Fruit fly (Drosophila melanogaster) whole organism, pupa: ENCODE measurements around the gene Gnmt.

Experiments
- CG10348 ChIP-seq: fragments of 200-800 bp; sonication (Bioruptor generic); IDR thresholded peaks from 2 replicates; pipeline ENCODE4 v1.3.6; 2022; ENCODE audit warnings: missing biosample characterization, missing genetic modification characterization
- CG12605 ChIP-seq: fragments of 200-800 bp; sonication (Bioruptor generic); IDR thresholded peaks from 2 replicates; pipeline ENCODE4 v1.3.6; 2022; ENCODE audit warnings: missing biosample characterization, missing genetic modification characterization
- CG13204 ChIP-seq: fragments of 200-800 bp; sonication (Bioruptor generic); optimal IDR thresholded peaks from 2 replicates; lab custom pipeline; 2018; ENCODE audit warnings: missing biosample characterization, mild to moderate bottlenecking, missing genetic modification characterization, moderate library complexity
- CG14655 ChIP-seq: fragments of 200-800 bp; sonication (Bioruptor generic); optimal IDR thresholded peaks from 3 replicates; lab custom pipeline; 2017; ENCODE audit warnings: mild to moderate bottlenecking, missing biosample characterization, missing genetic modification reagents, missing genetic modification characterization
- CG17806 ChIP-seq: fragments of 200-800 bp; sonication (Bioruptor generic); optimal IDR thresholded peaks from 2 replicates; lab custom pipeline; 2018; ENCODE audit warnings: missing biosample characterization, mild to moderate bottlenecking, missing genetic modification characterization, moderate library complexity
- CG32121 ChIP-seq: fragments of 200-800 bp; sonication (Bioruptor generic); IDR thresholded peaks from 2 replicates; pipeline ENCODE4 v1.3.6; 2022; ENCODE audit warnings: missing biosample characterization, missing genetic modification characterization
- CG34367 ChIP-seq: fragments of 200-800 bp; sonication (Bioruptor generic); optimal IDR thresholded peaks from 2 replicates; lab custom pipeline; 2018; ENCODE audit warnings: missing biosample characterization, mild to moderate bottlenecking, missing genetic modification characterization
- CG4496 ChIP-seq: fragments of 200-800 bp; sonication (Bioruptor generic); IDR thresholded peaks from 3 replicates; pipeline ENCODE4 v1.3.6; 2022; ENCODE audit warnings: missing biosample characterization, missing genetic modification characterization
- CG8159 ChIP-seq: fragments of 200-800 bp; sonication (Bioruptor generic); optimal IDR thresholded peaks from 3 replicates; lab custom pipeline; 2018; ENCODE audit warnings: missing biosample characterization, mild to moderate bottlenecking, missing genetic modification characterization, moderate library complexity
- CG8301 ChIP-seq: fragments of 200-800 bp; sonication (Bioruptor generic); optimal IDR thresholded peaks from 2 replicates; lab custom pipeline; 2018; ENCODE audit warnings: missing biosample characterization, mild to moderate bottlenecking, missing genetic modification characterization
- CG9948 ChIP-seq: fragments of 200-800 bp; sonication (Bioruptor generic); optimal IDR thresholded peaks from 2 replicates; lab custom pipeline; 2018; ENCODE audit warnings: missing biosample characterization, mild to moderate bottlenecking, missing genetic modification characterization, moderate library complexity
- D1 ChIP-seq: fragments of 200-800 bp; sonication (Bioruptor generic); optimal IDR thresholded peaks from 2 replicates; lab custom pipeline; 2018; ENCODE audit warnings: missing biosample characterization, mild to moderate bottlenecking, missing genetic modification characterization, moderate library complexity
- EcR ChIP-seq: fragments of 200-800 bp; sonication (Bioruptor generic); optimal IDR thresholded peaks from 3 replicates; lab custom pipeline; 2019; ENCODE audit warnings: missing biosample characterization, missing genetic modification characterization, mild to moderate bottlenecking, moderate library complexity, missing genetic modification reagents
- Ets98B ChIP-seq: fragments of 200-800 bp; sonication (Bioruptor generic); IDR thresholded peaks from 2 replicates; pipeline ENCODE4 v1.3.6; 2022; ENCODE audit warnings: missing biosample characterization, missing genetic modification characterization
- Pif1A ChIP-seq: fragments of 200-800 bp; sonication (Bioruptor generic); optimal IDR thresholded peaks from 3 replicates; lab custom pipeline; 2016; ENCODE audit warnings: missing biosample characterization, missing genetic modification characterization
- Pif1B ChIP-seq: fragments of 200-800 bp; sonication (Bioruptor generic); optimal IDR thresholded peaks from 3 replicates; lab custom pipeline; 2016; ENCODE audit warnings: missing biosample characterization, missing genetic modification characterization
- Snoo ChIP-seq: fragments of 200-800 bp; sonication (Bioruptor generic); optimal IDR thresholded peaks from 3 replicates; lab custom pipeline; 2017; ENCODE audit warnings: missing biosample characterization, mild to moderate bottlenecking, missing genetic modification characterization, inconsistent platforms
- fd96Ca ChIP-seq: fragments of 200-800 bp; sonication (Bioruptor generic); IDR thresholded peaks from 3 replicates; pipeline ENCODE4 v1.3.6; 2022; ENCODE audit warnings: missing biosample characterization, missing genetic modification characterization
- gl ChIP-seq: fragments of 200-800 bp; sonication (Bioruptor generic); optimal IDR thresholded peaks from 2 replicates; lab custom pipeline; 2018; ENCODE audit warnings: missing biosample characterization, mild to moderate bottlenecking, missing genetic modification characterization
- rn ChIP-seq: fragments of 200-800 bp; sonication (Bioruptor generic); IDR thresholded peaks from 2 replicates; pipeline ENCODE4 v1.3.6; 2022; ENCODE audit warnings: missing biosample characterization, missing genetic modification characterization

The Gnmt gene

DNA sequence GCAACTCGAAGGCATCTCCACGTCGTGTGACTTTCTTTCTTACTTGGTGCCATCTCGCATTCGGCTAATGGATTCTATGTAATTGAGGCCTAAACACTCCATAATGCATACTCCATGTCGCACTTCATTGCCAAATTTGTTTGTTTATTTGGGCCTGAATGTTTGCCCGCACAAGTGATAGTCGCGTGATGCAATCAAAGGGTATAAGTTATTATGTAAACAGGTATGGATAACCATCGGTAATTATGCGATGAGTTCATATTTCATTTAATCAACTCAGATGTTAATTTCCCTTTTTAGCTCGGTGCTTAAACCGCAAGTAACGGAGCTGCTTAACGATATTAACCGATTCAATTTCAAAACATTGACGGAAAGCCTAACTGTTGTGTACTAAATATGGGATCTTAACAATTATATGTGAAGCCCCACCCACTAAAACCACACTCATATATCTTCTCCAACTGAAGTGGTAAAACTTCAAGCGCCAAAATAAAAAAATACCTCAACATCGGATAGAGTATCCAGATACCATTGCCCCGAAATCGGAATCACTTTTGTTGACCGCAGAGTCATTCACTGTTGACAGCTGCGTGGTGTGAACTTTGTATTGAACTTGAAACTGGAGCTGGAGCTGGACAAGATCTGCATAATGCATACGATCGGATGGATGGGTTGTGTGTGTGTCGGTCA is 29.6 kb upstream of the Gnmt start:
- peak; percentile 27 for TF ChIP-seq Pif1A (GFP tag; lab: Kevin White, UChicago)
- no peak for TF ChIP-seq CG32121 (GFP tag; lab: Robert Waterston, UW)
- TF ChIP-seq CG8159 (tag; lab: Kevin White, UChicago), result peak; percentile 9
- peak; percentile 61 for TF ChIP-seq EcR (GFP tag; lab: Kevin White, UChicago)

DNA sequence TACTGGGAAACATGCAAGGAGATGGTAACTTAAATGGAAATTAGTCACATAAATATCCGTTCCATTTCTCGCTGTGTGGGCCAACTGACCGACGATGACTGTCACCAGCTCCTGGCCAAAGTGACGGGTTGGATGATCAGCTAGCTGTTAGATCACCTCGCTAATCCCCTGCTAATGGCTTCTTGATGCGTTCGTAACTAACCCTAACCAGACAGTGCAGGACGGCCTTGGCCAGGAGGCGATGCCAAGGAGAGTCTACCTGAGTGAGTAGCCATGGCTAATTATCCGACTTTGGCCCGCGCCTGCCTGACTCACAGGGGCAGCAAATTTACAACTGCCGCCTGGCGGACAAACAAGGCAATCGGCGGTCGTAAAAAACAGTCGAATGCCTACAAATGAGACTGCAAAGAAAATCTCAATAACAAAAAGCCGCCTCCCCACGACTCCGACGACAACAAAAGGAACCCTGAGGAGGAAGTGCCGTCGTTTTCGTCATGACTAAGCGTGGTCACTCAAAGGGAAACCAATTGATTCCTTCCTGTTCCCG is 28.6 kb upstream of the Gnmt start:
- TF ChIP-seq CG34367 (tag; lab: Kevin White, UChicago), result no peak
- TF ChIP-seq CG12605 (GFP tag; lab: Robert Waterston, UW), result no peak
- no peak for TF ChIP-seq CG10348 (GFP tag; lab: Robert Waterston, UW)
- TF ChIP-seq CG17806 (tag; lab: Kevin White, UChicago), result no peak
- no peak for TF ChIP-seq EcR (GFP tag; lab: Kevin White, UChicago)
- no peak for TF ChIP-seq fd96Ca (GFP tag; lab: Robert Waterston, UW)
- TF ChIP-seq D1 (tag; lab: Kevin White, UChicago), result no peak
- TF ChIP-seq CG9948, result no peak
- no peak for TF ChIP-seq CG13204 (GFP tag; lab: Kevin White, UChicago)
- no peak for TF ChIP-seq CG8301 (tag; lab: Kevin White, UChicago)
- TF ChIP-seq Pif1A (GFP tag; lab: Kevin White, UChicago), result no peak
- TF ChIP-seq CG4496 (GFP tag; lab: Robert Waterston, UW), result no peak
- TF ChIP-seq Pif1B (GFP tag; lab: Kevin White, UChicago), result no peak
- no peak for TF ChIP-seq Ets98B (GFP tag; lab: Robert Waterston, UW)
- TF ChIP-seq, all 21 proteins: peak for 0

DNA sequence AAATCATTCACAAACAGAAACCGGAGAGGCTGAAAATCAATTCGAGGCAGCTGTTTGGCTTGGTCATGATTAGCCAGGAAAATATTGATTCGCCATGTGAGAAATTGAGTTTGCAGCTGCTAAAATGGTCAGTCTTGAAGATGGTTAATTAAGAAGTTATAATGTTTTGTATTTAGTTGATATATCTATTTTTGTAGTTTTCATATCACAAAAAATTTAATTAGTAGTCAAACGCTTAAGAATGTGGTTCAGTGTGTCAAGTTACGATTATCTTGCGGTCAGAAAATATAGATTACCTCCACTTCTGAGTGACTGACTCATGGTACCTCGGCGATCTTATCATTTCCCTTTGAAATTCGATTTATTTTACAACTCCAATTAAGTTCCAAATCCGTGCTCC is 27.5 kb upstream of the Gnmt start:
- TF ChIP-seq CG17806 (tag; lab: Kevin White, UChicago) (no peak), CG14655 (GFP tag; lab: Kevin White, UChicago) (no peak), CG8159 (tag; lab: Kevin White, UChicago) (no peak), Pif1B (GFP tag; lab: Kevin White, UChicago) (no peak), rn (no peak), Snoo (tag; lab: Kevin White, UChicago) (no peak), Pif1A (GFP tag; lab: Kevin White, UChicago) (no peak), CG8301 (tag; lab: Kevin White, UChicago) (no peak), gl (tag; lab: Kevin White, UChicago) (no peak), D1 (tag; lab: Kevin White, UChicago) (no peak), CG13204 (GFP tag; lab: Kevin White, UChicago) (no peak)

DNA sequence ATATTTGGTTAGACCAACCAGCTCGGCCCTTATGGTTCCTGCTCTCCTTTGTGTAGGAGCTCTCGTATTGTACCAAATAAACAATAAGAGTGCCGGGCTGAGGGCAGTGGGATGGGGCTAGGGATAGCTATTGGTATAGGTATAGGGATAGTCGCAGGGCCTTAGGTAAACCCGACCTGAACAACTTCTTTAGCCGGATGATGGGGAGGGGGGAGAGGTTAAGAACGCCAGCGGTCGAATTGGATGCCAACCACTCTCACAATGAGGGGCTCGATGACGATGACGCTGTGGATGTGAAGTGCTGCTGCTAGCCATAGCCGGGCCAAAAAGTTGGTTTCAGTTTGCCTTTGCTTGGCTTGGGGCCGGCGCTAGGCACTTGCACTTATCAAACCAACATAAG is 27.1 kb upstream of the Gnmt start:
- TF ChIP-seq gl (tag; lab: Kevin White, UChicago) (no peak), fd96Ca (GFP tag; lab: Robert Waterston, UW) (0 out of 3 replicates have a peak, but pooled peaks have one; percentile 26), CG8301 (tag; lab: Kevin White, UChicago) (no peak)
- TF ChIP-seq, all 21 proteins: peak for 1

DNA sequence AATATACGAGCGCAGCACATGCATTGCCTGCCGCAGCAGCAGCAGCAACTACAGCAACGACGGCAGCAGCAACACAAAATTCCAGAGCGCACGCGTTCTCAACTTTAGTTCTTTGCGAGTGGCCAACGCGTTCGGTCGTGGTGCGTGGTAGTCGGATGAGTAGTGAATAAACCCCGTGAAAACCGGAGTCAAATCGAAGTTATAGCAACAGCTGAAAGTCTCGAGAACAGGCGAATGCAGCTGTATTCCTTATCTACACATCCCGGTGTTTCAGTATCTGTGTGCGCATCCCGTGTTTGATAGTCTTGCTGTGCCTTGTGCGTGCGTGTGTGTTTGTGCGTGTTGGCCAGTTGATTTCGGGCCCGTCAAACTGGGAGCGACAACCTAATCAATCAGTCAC is 26.5 kb upstream of the Gnmt start, which contains the start of gene Dtg:
Dtg (plus strand) TSS at position 105 of the 400 bp plus-strand sequence.
- TF ChIP-seq CG4496 (GFP tag; lab: Robert Waterston, UW), result peak; percentile 50; the same call in 1 of the 3 replicates
- no peak for TF ChIP-seq gl (tag; lab: Kevin White, UChicago)
- TF ChIP-seq CG32121 (GFP tag; lab: Robert Waterston, UW), result no peak
- TF ChIP-seq CG13204 (GFP tag; lab: Kevin White, UChicago), result no peak
- 0 out of 2 replicates have a peak, but pooled peaks have one; percentile 24 for TF ChIP-seq CG12605 (GFP tag; lab: Robert Waterston, UW)
- no peak for TF ChIP-seq CG34367 (tag; lab: Kevin White, UChicago)
- TF ChIP-seq CG10348 (GFP tag; lab: Robert Waterston, UW), result no peak
- 0 out of 2 replicates have a peak, but pooled peaks have one; percentile 11 for TF ChIP-seq Ets98B (GFP tag; lab: Robert Waterston, UW)
- TF ChIP-seq Pif1B (GFP tag; lab: Kevin White, UChicago), result no peak
- peak; percentile 66 for TF ChIP-seq EcR (GFP tag; lab: Kevin White, UChicago)
- no peak for TF ChIP-seq CG8159 (tag; lab: Kevin White, UChicago)

DNA sequence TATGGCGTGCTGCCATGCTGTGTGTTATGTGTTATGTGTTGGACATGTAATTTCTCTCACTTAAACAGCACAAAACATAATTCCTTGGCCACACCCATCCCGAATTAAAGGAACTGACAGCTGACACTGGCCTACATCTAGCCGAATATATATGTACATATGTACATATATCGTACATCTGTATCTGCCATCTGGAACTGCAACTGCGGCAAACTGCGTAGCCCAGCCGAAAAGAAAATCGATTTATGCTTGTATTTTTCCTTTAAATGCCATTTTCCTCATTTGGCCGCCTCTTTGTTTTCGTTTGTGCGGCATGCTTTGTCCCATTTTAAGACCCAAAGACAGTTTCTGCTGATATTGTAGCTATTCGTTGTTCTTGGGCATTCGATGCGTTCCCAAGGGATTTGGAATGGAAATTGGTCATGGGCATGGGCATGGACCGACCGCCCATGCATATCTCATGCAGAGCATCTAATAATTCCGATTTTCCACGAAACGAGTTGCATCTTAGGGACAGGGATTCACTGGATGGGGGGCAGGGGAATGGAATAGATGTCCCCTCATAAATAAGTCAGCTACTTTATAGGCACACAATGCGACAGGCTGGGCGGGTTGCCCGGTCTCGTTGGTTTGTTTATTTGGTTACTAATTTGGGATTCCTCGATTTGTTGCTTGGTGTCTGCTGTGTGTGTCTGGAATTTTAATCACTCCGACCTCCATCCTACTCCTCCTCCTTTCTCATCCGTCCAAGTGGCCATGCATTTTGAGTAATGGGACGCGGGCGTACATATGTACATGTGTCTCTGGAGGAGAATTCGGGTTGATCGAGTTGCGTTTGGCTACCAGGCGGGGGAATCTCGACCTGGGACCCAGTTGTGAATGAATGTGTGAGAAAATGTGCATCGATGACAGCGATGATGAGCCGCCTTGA is 25.0 kb upstream of the Gnmt start:
- TF ChIP-seq fd96Ca (GFP tag; lab: Robert Waterston, UW), result no peak
- no peak for TF ChIP-seq CG34367 (tag; lab: Kevin White, UChicago)
- TF ChIP-seq D1 (tag; lab: Kevin White, UChicago), result no peak
- no peak for TF ChIP-seq Pif1B (GFP tag; lab: Kevin White, UChicago)
- TF ChIP-seq CG10348 (GFP tag; lab: Robert Waterston, UW), result no peak
- no peak for TF ChIP-seq CG13204 (GFP tag; lab: Kevin White, UChicago)
- no peak for TF ChIP-seq CG8159 (tag; lab: Kevin White, UChicago)
- TF ChIP-seq CG9948, result no peak
- no peak for TF ChIP-seq CG17806 (tag; lab: Kevin White, UChicago)
- no peak for TF ChIP-seq CG4496 (GFP tag; lab: Robert Waterston, UW)
- TF ChIP-seq, all 21 proteins: peak for 0
